Worm (Caenorhabditis elegans) whole organism, early embryonic: ENCODE data around the gene srj-55.

Experiments
- B0310.2 ChIP-seq: sonication (generic microtip); optimal IDR thresholded peaks from 2 replicates; lab custom pipeline; 2016; ENCODE audit warnings: mild to moderate bottlenecking, missing genetic modification characterization, missing compliant biosample characterization
- F13C5.2 ChIP-seq: sonication (generic microtip); optimal IDR thresholded peaks from 2 replicates; lab custom pipeline; 2017; ENCODE audit warnings: mild to moderate bottlenecking, missing genetic modification characterization, inconsistent platforms, missing compliant biosample characterization
- aly-1 ChIP-seq: sonication (generic microtip); optimal IDR thresholded peaks from 2 replicates; lab custom pipeline; 2016; ENCODE audit warnings: missing genetic modification characterization, missing compliant biosample characterization
- ama-1 ChIP-seq: fragments of 150-350 bp; optimal IDR thresholded peaks from 2 replicates; lab custom pipeline; 2014
- ceh-13 ChIP-seq: fragments of 200-800 bp; sonication (Bioruptor generic); optimal IDR thresholded peaks from 2 replicates; lab custom pipeline; 2018; ENCODE audit warnings: mild to moderate bottlenecking, missing genetic modification characterization, missing compliant biosample characterization
- ceh-36 ChIP-seq: sonication (generic microtip); optimal IDR thresholded peaks from 2 replicates; lab custom pipeline; 2016; ENCODE audit warnings: missing genetic modification characterization, inconsistent platforms, missing compliant biosample characterization
- ets-7 ChIP-seq: sonication (generic microtip); optimal IDR thresholded peaks from 2 replicates; lab custom pipeline; 2016; ENCODE audit warnings: missing genotype, missing genetic modification characterization, missing compliant biosample characterization
- flt-1 ChIP-seq: fragments of 200-800 bp; sonication (Bioruptor generic); IDR thresholded peaks from 2 replicates; pipeline ENCODE4 v1.3.6; 2022; ENCODE audit warnings: missing genetic modification characterization, missing compliant biosample characterization
- hmbx-1 ChIP-seq: sonication (generic microtip); optimal IDR thresholded peaks from 2 replicates; lab custom pipeline; 2016; ENCODE audit warnings: mild to moderate bottlenecking, missing genetic modification characterization, missing compliant biosample characterization
- hmg-4 ChIP-seq: fragments of 200-800 bp; sonication (Bioruptor generic); optimal IDR thresholded peaks from 2 replicates; lab custom pipeline; 2018; ENCODE audit warnings: mild to moderate bottlenecking, missing genetic modification characterization, missing compliant biosample characterization
- hnd-1 ChIP-seq: sonication (generic microtip); optimal IDR thresholded peaks from 2 replicates; lab custom pipeline; 2016; ENCODE audit warnings: missing genetic modification characterization, missing compliant biosample characterization
- pes-1 ChIP-seq: fragments of 200-800 bp; sonication (Bioruptor generic); IDR thresholded peaks from 2 replicates; pipeline ENCODE4 v1.3.6; 2022; ENCODE audit warnings: missing genetic modification reagents, missing genetic modification characterization, missing compliant biosample characterization
- scrt-1 ChIP-seq: fragments of 200-800 bp; sonication (Bioruptor generic); IDR thresholded peaks from 2 replicates; pipeline ENCODE4 v1.3.6; 2022; ENCODE audit warnings: missing genetic modification characterization, missing compliant biosample characterization
- sea-1 ChIP-seq: fragments of 200-800 bp; sonication (Bioruptor generic); conservative IDR thresholded peaks from 2 replicates; pipeline ENCODE4 v1.3.6; 2022; ENCODE audit warnings: missing genetic modification characterization, missing compliant biosample characterization
- tbx-11 ChIP-seq: fragments of 200-800 bp; sonication (Bioruptor generic); IDR thresholded peaks from 2 replicates; pipeline ENCODE4 v1.3.6; 2022; ENCODE audit warnings: missing genetic modification characterization, missing compliant biosample characterization
- tbx-37 ChIP-seq: fragments of 200-800 bp; sonication (Bioruptor generic); conservative IDR thresholded peaks from 2 replicates; pipeline ENCODE4 v1.3.6; 2022; ENCODE audit warnings: missing genetic modification reagents, missing genetic modification characterization, missing compliant biosample characterization
- tra-4 ChIP-seq: sonication (generic microtip); optimal IDR thresholded peaks from 2 replicates; lab custom pipeline; 2017; ENCODE audit warnings: missing genetic modification characterization, missing compliant biosample characterization

srj-55 gene

ce11 chrV:2884411-2884810 lies 26.7 kb upstream of the srj-55 start, which contains the start of gene sre-24:
Gene sre-24 (plus strand): TSS chrV:2884711.
- no peak for TF ChIP-seq B0310.2 (tag; lab: Kevin White, UChicago)
- no peak for TF ChIP-seq ama-1
- no peak for TF ChIP-seq tbx-11 (GFP tag; lab: Robert Waterston, UW)
- no peak for TF ChIP-seq tra-4 (tag; lab: Kevin White, UChicago)
- no peak for TF ChIP-seq pes-1
- TF ChIP-seq aly-1 (tag; lab: Kevin White, UChicago) = no peak
- TF ChIP-seq ets-7 (tag; lab: Kevin White, UChicago) = no peak
- TF ChIP-seq tbx-37 (GFP tag; lab: Robert Waterston, UW) = no peak
- TF ChIP-seq scrt-1 (GFP tag; lab: Robert Waterston, UW) = no peak
- TF ChIP-seq F13C5.2 (tag; lab: Kevin White, UChicago) = no peak

- TF ChIP-seq tra-4 (tag; lab: Kevin White, UChicago) (no peak), hmg-4 (GFP tag; lab: Kevin White, UChicago) (no peak), tbx-37 (GFP tag; lab: Robert Waterston, UW) (no peak), hnd-1 (no peak), B0310.2 (tag; lab: Kevin White, UChicago) (no peak), flt-1 (GFP tag; lab: Robert Waterston, UW) (no peak), hmbx-1 (no peak), F13C5.2 (tag; lab: Kevin White, UChicago) (no peak), ama-1 (no peak), ets-7 (tag; lab: Kevin White, UChicago) (no peak), aly-1 (tag; lab: Kevin White, UChicago) (no peak), sea-1 (GFP tag; lab: Robert Waterston, UW) (no peak), pes-1 (no peak), ceh-13 (GFP tag; lab: Kevin White, UChicago) (no peak), scrt-1 (GFP tag; lab: Robert Waterston, UW) (no peak), ceh-36 (tag; lab: Kevin White, UChicago) (no peak), tbx-11 (GFP tag; lab: Robert Waterston, UW) (no peak)
Measured at ce11 chrV:2883097-2883496, 25.4 kb upstream of the srj-55 start.

- TF ChIP-seq flt-1 (GFP tag; lab: Robert Waterston, UW) = no peak
- TF ChIP-seq sea-1 (GFP tag; lab: Robert Waterston, UW) = no peak
Measured at ce11 chrV:2881565-2881964, 23.8 kb upstream of the srj-55 start.

- TF ChIP-seq ceh-36 (tag; lab: Kevin White, UChicago) (no peak), tra-4 (tag; lab: Kevin White, UChicago) (no peak), B0310.2 (tag; lab: Kevin White, UChicago) (no peak), sea-1 (GFP tag; lab: Robert Waterston, UW) (no peak), hmbx-1 (no peak), pes-1 (no peak), flt-1 (GFP tag; lab: Robert Waterston, UW) (no peak), tbx-37 (GFP tag; lab: Robert Waterston, UW) (no peak), ceh-13 (GFP tag; lab: Kevin White, UChicago) (no peak)
Measured at ce11 chrV:2881016-2881415, 23.3 kb upstream of the srj-55 start, which contains the start of gene ifc-1. Gene ifc-1 (plus strand): TSS chrV:2881393.

- TF ChIP-seq ceh-36 (tag; lab: Kevin White, UChicago) = no peak
- TF ChIP-seq sea-1 (GFP tag; lab: Robert Waterston, UW) = no peak
- no peak for TF ChIP-seq aly-1 (tag; lab: Kevin White, UChicago)
- TF ChIP-seq hnd-1 = no peak
- no peak for TF ChIP-seq hmg-4 (GFP tag; lab: Kevin White, UChicago)
- no peak for TF ChIP-seq ceh-13 (GFP tag; lab: Kevin White, UChicago)
- TF ChIP-seq hmbx-1 = no peak
- TF ChIP-seq F13C5.2 (tag; lab: Kevin White, UChicago) = no peak
- no peak for TF ChIP-seq B0310.2 (tag; lab: Kevin White, UChicago)
- TF ChIP-seq scrt-1 (GFP tag; lab: Robert Waterston, UW) = no peak
- no peak for TF ChIP-seq ets-7 (tag; lab: Kevin White, UChicago)
- no peak for TF ChIP-seq tbx-37 (GFP tag; lab: Robert Waterston, UW)
- no peak for TF ChIP-seq pes-1
- TF ChIP-seq tra-4 (tag; lab: Kevin White, UChicago) = no peak
- no peak for TF ChIP-seq ama-1
- no peak for TF ChIP-seq flt-1 (GFP tag; lab: Robert Waterston, UW)
- TF ChIP-seq tbx-11 (GFP tag; lab: Robert Waterston, UW) = no peak
Measured at ce11 chrV:2880356-2880755, 22.6 kb upstream of the srj-55 start.

- no peak for TF ChIP-seq B0310.2 (tag; lab: Kevin White, UChicago)
- TF ChIP-seq ceh-13 (GFP tag; lab: Kevin White, UChicago) = no peak
- TF ChIP-seq scrt-1 (GFP tag; lab: Robert Waterston, UW) = no peak
- TF ChIP-seq flt-1 (GFP tag; lab: Robert Waterston, UW) = no peak
- no peak for TF ChIP-seq ceh-36 (tag; lab: Kevin White, UChicago)
- TF ChIP-seq ama-1 = no peak
- no peak for TF ChIP-seq pes-1
- no peak for TF ChIP-seq ets-7 (tag; lab: Kevin White, UChicago)
- no peak for TF ChIP-seq tbx-37 (GFP tag; lab: Robert Waterston, UW)
- no peak for TF ChIP-seq F13C5.2 (tag; lab: Kevin White, UChicago)
- TF ChIP-seq tra-4 (tag; lab: Kevin White, UChicago) = no peak
- no peak for TF ChIP-seq aly-1 (tag; lab: Kevin White, UChicago)
- no peak for TF ChIP-seq sea-1 (GFP tag; lab: Robert Waterston, UW)
- no peak for TF ChIP-seq hmg-4 (GFP tag; lab: Kevin White, UChicago)
Measured at ce11 chrV:2879801-2880200, 22.1 kb upstream of the srj-55 start, which contains the start of gene str-39. Gene str-39 (minus strand): TSS chrV:2879901.

- TF ChIP-seq F13C5.2 (tag; lab: Kevin White, UChicago) = no peak
- no peak for TF ChIP-seq ets-7 (tag; lab: Kevin White, UChicago)
Measured at ce11 chrV:2877509-2877908, 19.8 kb upstream of the srj-55 start, which contains the start of gene F37B4.10. Gene F37B4.10 (minus strand): TSS chrV:2877609.
